Worm (Caenorhabditis elegans): ENCODE measurements around the gene cnb-1.

DNA sequence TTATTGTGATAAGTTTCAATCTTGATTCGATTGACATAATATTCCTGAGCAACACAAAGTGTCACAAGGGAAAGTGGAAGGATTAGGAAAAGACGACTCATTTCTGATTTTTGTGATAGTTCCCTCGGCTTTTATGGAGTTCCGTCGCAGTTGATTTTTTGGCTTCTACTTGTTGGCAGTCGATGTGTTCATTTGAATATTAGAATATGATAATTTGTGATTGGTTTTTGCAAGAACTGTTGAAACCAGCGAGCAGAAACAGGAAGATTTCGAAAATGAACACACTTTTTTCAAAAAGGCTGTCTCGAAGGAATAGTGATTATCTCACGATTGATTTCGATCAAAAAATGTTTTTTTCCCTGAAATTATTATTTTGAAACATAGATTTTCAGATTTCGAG, 41.3 kb upstream of the cnb-1 start, which contains the start of gene T02E9.6:
- TF ChIP-seq pha-4 (tag; optimal IDR thresholded peaks at IDR 0.05) (no peak), pha-2 (tag; optimal IDR thresholded peaks at IDR 0.05) (no peak), sox-4 (tag; optimal IDR thresholded peaks at IDR 0.05) (no peak), ceh-31 (tag; optimal IDR thresholded peaks at IDR 0.05) (no peak), nfya-1 (tag; optimal IDR thresholded peaks at IDR 0.05) (no peak)

Measured in whole organism, late embryonic.